Worm (Caenorhabditis elegans) whole organism, early embryonic: ENCODE measurements around the gene fbxb-88.

Experiments
- B0310.2 ChIP-seq: sonication (generic microtip); optimal IDR thresholded peaks from 2 replicates; lab custom pipeline; 2016; ENCODE audit warnings: mild to moderate bottlenecking, missing genetic modification characterization, missing compliant biosample characterization
- F13C5.2 ChIP-seq: sonication (generic microtip); optimal IDR thresholded peaks from 2 replicates; lab custom pipeline; 2017; ENCODE audit warnings: mild to moderate bottlenecking, missing genetic modification characterization, inconsistent platforms, missing compliant biosample characterization
- aly-1 ChIP-seq: sonication (generic microtip); optimal IDR thresholded peaks from 2 replicates; lab custom pipeline; 2016; ENCODE audit warnings: missing genetic modification characterization, missing compliant biosample characterization
- ama-1 ChIP-seq: fragments of 150-350 bp; optimal IDR thresholded peaks from 2 replicates; lab custom pipeline; 2014
- ceh-13 ChIP-seq: fragments of 200-800 bp; sonication (Bioruptor generic); optimal IDR thresholded peaks from 2 replicates; lab custom pipeline; 2018; ENCODE audit warnings: mild to moderate bottlenecking, missing genetic modification characterization, missing compliant biosample characterization
- flt-1 ChIP-seq: fragments of 200-800 bp; sonication (Bioruptor generic); IDR thresholded peaks from 2 replicates; pipeline ENCODE4 v1.3.6; 2022; ENCODE audit warnings: missing genetic modification characterization, missing compliant biosample characterization
- hmg-4 ChIP-seq: fragments of 200-800 bp; sonication (Bioruptor generic); optimal IDR thresholded peaks from 2 replicates; lab custom pipeline; 2018; ENCODE audit warnings: mild to moderate bottlenecking, missing genetic modification characterization, missing compliant biosample characterization
- hnd-1 ChIP-seq: sonication (generic microtip); optimal IDR thresholded peaks from 2 replicates; lab custom pipeline; 2016; ENCODE audit warnings: missing genetic modification characterization, missing compliant biosample characterization
- pes-1 ChIP-seq: fragments of 200-800 bp; sonication (Bioruptor generic); IDR thresholded peaks from 2 replicates; pipeline ENCODE4 v1.3.6; 2022; ENCODE audit warnings: missing genetic modification reagents, missing genetic modification characterization, missing compliant biosample characterization
- scrt-1 ChIP-seq: fragments of 200-800 bp; sonication (Bioruptor generic); IDR thresholded peaks from 2 replicates; pipeline ENCODE4 v1.3.6; 2022; ENCODE audit warnings: missing genetic modification characterization, missing compliant biosample characterization
- tbx-11 ChIP-seq: fragments of 200-800 bp; sonication (Bioruptor generic); IDR thresholded peaks from 2 replicates; pipeline ENCODE4 v1.3.6; 2022; ENCODE audit warnings: missing genetic modification characterization, missing compliant biosample characterization
- tra-4 ChIP-seq: sonication (generic microtip); optimal IDR thresholded peaks from 2 replicates; lab custom pipeline; 2017; ENCODE audit warnings: missing genetic modification characterization, missing compliant biosample characterization

DNA sequence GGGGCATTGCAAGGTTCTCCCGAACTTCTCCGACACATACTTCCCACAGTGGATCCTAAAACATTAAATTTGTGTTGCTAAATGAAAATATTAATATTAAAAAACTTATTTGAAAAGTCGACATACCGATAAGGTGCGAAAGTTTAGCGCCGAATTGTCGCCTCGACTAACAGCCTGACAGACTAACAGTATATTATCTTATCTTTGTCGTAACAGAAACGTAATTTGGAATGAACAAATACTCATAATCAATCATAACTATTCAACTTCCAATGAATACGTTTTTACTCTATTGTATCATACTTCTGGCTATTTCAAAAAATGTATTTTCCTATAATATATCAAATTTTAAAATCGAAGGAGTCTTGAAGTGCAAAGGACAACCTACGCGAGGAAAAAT lies 50.8 kb downstream of the fbxb-88 start, which contains the start of gene F26G1.11:
- TF ChIP-seq B0310.2 (tag; lab: Kevin White, UChicago), result no peak
- TF ChIP-seq scrt-1 (GFP tag; lab: Robert Waterston, UW), result no peak
- TF ChIP-seq pes-1 (GFP tag; lab: Robert Waterston, UW), result no peak
- no peak for TF ChIP-seq tra-4 (tag; lab: Kevin White, UChicago)
- no peak for TF ChIP-seq ama-1 (lab: Kevin White, UChicago)
- no peak for TF ChIP-seq hnd-1 (tag; lab: Kevin White, UChicago)
- no peak for TF ChIP-seq flt-1 (GFP tag; lab: Robert Waterston, UW)
- TF ChIP-seq tbx-11, result no peak
- TF ChIP-seq ceh-13 (GFP tag; lab: Kevin White, UChicago), result no peak
- TF ChIP-seq aly-1, result no peak
- no peak for TF ChIP-seq hmg-4 (GFP tag; lab: Kevin White, UChicago)
- no peak for TF ChIP-seq F13C5.2 (tag; lab: Kevin White, UChicago)
